Fruit fly (Drosophila melanogaster): ENCODE data around the gene Zw10.

Zw10 gene

dm6 chrX:2646022-2646761 is 42.2 kb downstream of the Zw10 start (continued):
- TF ChIP-seq zen (tag; optimal IDR thresholded peaks at IDR 0.05) = peak; percentile 80
- TF ChIP-seq amos (GFP tag; IDR thresholded peaks at IDR 0.05; ENCODE audit: partially characterized antibody) = peak; percentile 34; the same call in 1 of the 2 replicates
- peak; percentile 93 for TF ChIP-seq CG4820 (GFP tag; optimal IDR thresholded peaks at IDR 0.05)
- peak; percentile 88 for TF ChIP-seq CG10431 (GFP tag; optimal IDR thresholded peaks at IDR 0.05)
- peak; percentile 90 for TF ChIP-seq nerfin-1 (tag; optimal IDR thresholded peaks at IDR 0.05)
- TF ChIP-seq pros (GFP tag; optimal IDR thresholded peaks at IDR 0.05) = peak; percentile 65
- peak; percentile 97 for TF ChIP-seq CG17568 (GFP tag; optimal IDR thresholded peaks at IDR 0.05)
- peak; percentile 89 to 95 for TF ChIP-seq Pdp1 (GFP tag; optimal IDR thresholded peaks at IDR 0.05)
- peak; percentile 97 for TF ChIP-seq CG12744 (GFP tag; optimal IDR thresholded peaks at IDR 0.05)
- peak; percentile 100 for TF ChIP-seq Adf1 (GFP tag; IDR thresholded peaks at IDR 0.05)
- TF ChIP-seq chif (GFP tag; optimal IDR thresholded peaks at IDR 0.05) = peak; percentile 97 to 98
- TF ChIP-seq CG13775 (GFP tag; optimal IDR thresholded peaks at IDR 0.05) = peak; percentile 95
- TF ChIP-seq ac (GFP tag; optimal IDR thresholded peaks at IDR 0.05) = peak; percentile 79
- TF ChIP-seq emc (GFP tag; optimal IDR thresholded peaks at IDR 0.05) = peak; percentile 87
- peak; percentile 92 for TF ChIP-seq CG1233 (GFP tag; optimal IDR thresholded peaks at IDR 0.05)
- peak; percentile 93 for TF ChIP-seq CG4282 (GFP tag; optimal IDR thresholded peaks at IDR 0.05)
- peak; percentile 98 for TF ChIP-seq bab2 (GFP tag; optimal IDR thresholded peaks at IDR 0.05)
- TF ChIP-seq CG3281 (GFP tag; optimal IDR thresholded peaks at IDR 0.05) = peak; percentile 97
- TF ChIP-seq Hmr (GFP tag; optimal IDR thresholded peaks at IDR 0.05) = peak; percentile 99
- TF ChIP-seq Gsc (GFP tag; IDR thresholded peaks at IDR 0.05) = peak; percentile 87
- peak; percentile 98 for TF ChIP-seq HHEX (GFP tag; optimal IDR thresholded peaks at IDR 0.05)
- peak; percentile 95 for TF ChIP-seq CG4424 (GFP tag; optimal IDR thresholded peaks at IDR 0.05)
- TF ChIP-seq vfl (GFP tag; optimal IDR thresholded peaks at IDR 0.05) = peak; percentile 93
- TF ChIP-seq ken (GFP tag; IDR thresholded peaks at IDR 0.05) = peak; percentile 95
- TF ChIP-seq CG8359 (GFP tag; optimal IDR thresholded peaks at IDR 0.05; ENCODE audit: borderline replicate concordance) = peak; percentile 89
- peak; percentile 95 for TF ChIP-seq zfh1 (GFP tag; IDR thresholded peaks at IDR 0.05)
- peak; percentile 65 for TF ChIP-seq ash1 (GFP tag; optimal IDR thresholded peaks at IDR 0.05)
- peak; percentile 88 for TF ChIP-seq Hey (tag; optimal IDR thresholded peaks at IDR 0.05)
- peak; percentile 90 for TF ChIP-seq luna (GFP tag; optimal IDR thresholded peaks at IDR 0.05)
- TF ChIP-seq CG11093 (GFP tag; IDR thresholded peaks at IDR 0.05) = peak; percentile 96
- TF ChIP-seq da (GFP tag; optimal IDR thresholded peaks at IDR 0.05) = peak; percentile 92
- peak; percentile 28 for TF ChIP-seq Dp (GFP tag; optimal IDR thresholded peaks at IDR 0.05)
- peak; percentile 41; the same call in 1 of the 3 replicates for TF ChIP-seq HLH4C (GFP tag; IDR thresholded peaks at IDR 0.05; ENCODE audit: partially characterized antibody)
- peak; percentile 94; the same call in 2 of the 3 replicates for TF ChIP-seq CG2199 (GFP tag; IDR thresholded peaks at IDR 0.05)
- peak; percentile 98 for TF ChIP-seq CG2678 (tag; optimal IDR thresholded peaks at IDR 0.05)
- peak; percentile 62 for TF ChIP-seq bigmax (GFP tag; optimal IDR thresholded peaks at IDR 0.05)
- TF ChIP-seq cg (GFP tag; optimal IDR thresholded peaks at IDR 0.05) = peak; percentile 64
- TF ChIP-seq CG17912 (GFP tag; optimal IDR thresholded peaks at IDR 0.05) = peak; percentile 76
- TF ChIP-seq z (GFP tag; IDR thresholded peaks at IDR 0.05) = peak; percentile 66; the same call in 2 of the 3 replicates
- TF ChIP-seq CG5953 (GFP tag; IDR thresholded peaks at IDR 0.05) = peak; percentile 94
- TF ChIP-seq Taf1 (GFP tag; IDR thresholded peaks at IDR 0.05) = peak; percentile 89
- TF ChIP-seq az2 (GFP tag; optimal IDR thresholded peaks at IDR 0.05) = peak; percentile 97
- TF ChIP-seq CG10209 (GFP tag; optimal IDR thresholded peaks at IDR 0.05) = peak; percentile 97
- TF ChIP-seq mirr (GFP tag; optimal IDR thresholded peaks at IDR 0.05) = peak; percentile 95
- TF ChIP-seq CG42726 (GFP tag; IDR thresholded peaks at IDR 0.05; ENCODE audit: partially characterized antibody) = peak; percentile 22; the same call in 1 of the 2 replicates
- TF ChIP-seq Lim3 (GFP tag; IDR thresholded peaks at IDR 0.05) = peak; percentile 90
- TF ChIP-seq Side (GFP tag; optimal IDR thresholded peaks at IDR 0.05) = peak; percentile 96
- peak; percentile 97 for TF ChIP-seq kni (GFP tag; optimal IDR thresholded peaks at IDR 0.05)
